Worm (Caenorhabditis elegans) whole organism, early embryonic: ENCODE results near the gene K10H10.10.

Source experiments
- B0310.2 ChIP-seq: sonication (generic microtip); optimal IDR thresholded peaks from 2 replicates; lab custom pipeline; 2016; ENCODE audit warnings: mild to moderate bottlenecking, missing genetic modification characterization, missing compliant biosample characterization
- ama-1 ChIP-seq: fragments of 150-350 bp; optimal IDR thresholded peaks from 2 replicates; lab custom pipeline; 2014
- ceh-13 ChIP-seq: fragments of 200-800 bp; sonication (Bioruptor generic); optimal IDR thresholded peaks from 2 replicates; lab custom pipeline; 2018; ENCODE audit warnings: mild to moderate bottlenecking, missing genetic modification characterization, missing compliant biosample characterization
- ceh-36 ChIP-seq: sonication (generic microtip); optimal IDR thresholded peaks from 2 replicates; lab custom pipeline; 2016; ENCODE audit warnings: missing genetic modification characterization, inconsistent platforms, missing compliant biosample characterization
- ets-7 ChIP-seq: sonication (generic microtip); optimal IDR thresholded peaks from 2 replicates; lab custom pipeline; 2016; ENCODE audit warnings: missing genotype, missing genetic modification characterization, missing compliant biosample characterization
- hmbx-1 ChIP-seq: sonication (generic microtip); optimal IDR thresholded peaks from 2 replicates; lab custom pipeline; 2016; ENCODE audit warnings: mild to moderate bottlenecking, missing genetic modification characterization, missing compliant biosample characterization
- hnd-1 ChIP-seq: sonication (generic microtip); optimal IDR thresholded peaks from 2 replicates; lab custom pipeline; 2016; ENCODE audit warnings: missing genetic modification characterization, missing compliant biosample characterization
- pes-1 ChIP-seq: fragments of 200-800 bp; sonication (Bioruptor generic); IDR thresholded peaks from 2 replicates; pipeline ENCODE4 v1.3.6; 2022; ENCODE audit warnings: missing genetic modification reagents, missing genetic modification characterization, missing compliant biosample characterization
- scrt-1 ChIP-seq: fragments of 200-800 bp; sonication (Bioruptor generic); IDR thresholded peaks from 2 replicates; pipeline ENCODE4 v1.3.6; 2022; ENCODE audit warnings: missing genetic modification characterization, missing compliant biosample characterization

DNA sequence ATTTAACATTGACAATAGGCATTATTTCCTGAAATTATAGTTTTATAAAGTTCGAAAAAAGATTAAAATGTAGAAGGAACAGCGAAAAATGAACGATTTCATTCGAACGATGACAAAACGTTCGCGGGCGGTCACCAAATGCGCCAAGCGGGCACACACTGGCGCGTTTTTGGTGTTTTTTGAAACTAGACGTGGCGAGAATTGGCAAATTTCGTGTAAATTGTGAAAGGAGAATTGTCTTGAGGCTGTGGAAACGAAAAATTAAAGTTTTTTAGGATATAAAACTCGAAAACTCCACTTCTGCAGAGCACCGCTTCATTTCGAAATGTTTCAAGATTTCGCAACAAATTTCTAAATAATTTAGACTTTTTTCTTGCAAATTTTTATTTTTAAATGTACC, 18.9 kb upstream of the K10H10.10 start, which contains the start of gene usp-14:
- TF ChIP-seq ceh-13 (GFP tag; lab: Kevin White, UChicago) (no peak), ama-1 (lab: Kevin White, UChicago) (no peak), hmbx-1 (tag; lab: Kevin White, UChicago) (no peak), scrt-1 (GFP tag; lab: Robert Waterston, UW) (no peak), pes-1 (GFP tag; lab: Robert Waterston, UW) (no peak), ceh-36 (tag; lab: Kevin White, UChicago) (no peak), hnd-1 (tag; lab: Kevin White, UChicago) (no peak), B0310.2 (no peak), ets-7 (tag; lab: Kevin White, UChicago) (no peak)
